Worm (Caenorhabditis elegans) whole organism, young adult: ENCODE results near the gene H35N09.1.
"Not testable (repeated sequence)": the region's sequence is repeated elsewhere in the genome, so short reads cannot be mapped to it uniquely, and the experiment has no call there.

Experiments
- ama-1 ChIP-seq, 3 experiments: fragments of 150-350 bp in 1 of 3; sonication (generic microtip) in 2 of 3; optimal IDR thresholded peaks; 2 replicates each; lab custom pipeline; 2014 to 2018; ENCODE audit warnings: missing biosample characterization in 2 of 3, missing genetic modification characterization in 2 of 3, missing genetic modification reagents in 2 of 3
- chd-7 ChIP-seq: sonication (generic microtip); optimal IDR thresholded peaks from 2 replicates; lab custom pipeline; 2016; ENCODE audit warnings: mild to moderate bottlenecking, missing genetic modification characterization, moderate library complexity, missing compliant biosample characterization
- nhr-90 ChIP-seq: sonication (generic microtip); optimal IDR thresholded peaks from 2 replicates; lab custom pipeline; 2016; ENCODE audit warnings: missing genotype, mild to moderate bottlenecking, missing genetic modification characterization, missing compliant biosample characterization
- zim-3 ChIP-seq: sonication (generic microtip); optimal IDR thresholded peaks from 2 replicates; lab custom pipeline; 2017; ENCODE audit warnings: mild to moderate bottlenecking, missing genetic modification characterization, moderate library complexity, missing compliant biosample characterization

DNA sequence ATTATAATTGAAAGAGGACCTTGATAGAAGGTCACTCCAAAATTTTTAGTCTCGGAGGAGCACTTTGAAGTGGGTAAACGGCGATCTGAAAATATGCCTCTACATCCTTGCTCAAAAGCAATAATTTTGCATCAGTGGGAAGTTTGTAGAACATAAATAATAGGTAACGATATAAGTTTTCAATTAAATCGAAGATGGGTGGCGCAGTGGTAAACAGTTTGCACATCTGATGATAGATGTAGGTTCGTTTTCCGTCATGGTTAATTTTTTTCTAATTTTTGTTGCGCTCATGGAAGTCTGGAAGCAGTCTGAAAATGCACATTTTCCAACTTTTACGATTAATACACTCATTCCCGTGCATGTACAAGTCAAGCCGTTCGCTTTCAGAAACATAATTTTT lies 27.3 kb upstream of the H35N09.1 start:
- not testable (repeated sequence) for TF ChIP-seq chd-7 (tag; lab: Kevin White, UChicago); ama-1 (optimal IDR thresholded peaks at IDR 0.05; lab: Kevin White, UChicago); ama-1 (GFP tag; optimal IDR thresholded peaks at IDR 0.05; lab: Kevin White, UChicago); zim-3 (tag; lab: Kevin White, UChicago); nhr-90 (tag; lab: Kevin White, UChicago)
